In the genomic region with DNA sequence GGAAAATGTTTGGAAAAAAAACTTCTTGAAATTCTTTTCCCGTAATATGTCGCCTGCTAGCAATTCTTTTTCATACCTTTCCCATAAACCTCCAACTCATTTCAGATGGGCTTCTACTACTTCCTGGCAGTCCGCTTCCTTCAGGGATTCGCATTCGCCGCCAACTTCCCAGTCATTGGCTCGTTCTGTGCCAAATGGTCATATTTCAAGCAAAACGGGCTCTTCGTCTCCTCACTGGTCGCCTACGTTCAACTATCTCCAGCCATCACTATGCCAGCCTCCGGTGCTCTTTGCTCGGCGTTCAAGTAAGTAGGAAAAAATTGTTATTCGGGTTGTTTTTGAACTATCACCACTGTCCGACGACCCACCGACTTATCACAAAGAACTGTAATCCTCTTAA, we compare ENCODE assay signal across 3 worm cellular contexts.
TF ChIP-seq lines count a peak whose summit lies in the region.

No protein-coding gene starts in this region.

TF ChIP-seq in whole organism, L3 larva, 47 proteins besides CTCF, POLR2A, EP300 and RAD21:
- TF ChIP-seq ZK546.5 (tag; optimal IDR thresholded peaks at IDR 0.05; lab: Kevin White, UChicago): no peak
- TF ChIP-seq sea-2 (GFP tag; optimal IDR thresholded peaks at IDR 0.05; lab: Kevin White, UChicago): no peak
- no peak for TF ChIP-seq pha-4 (tag; optimal IDR thresholded peaks at IDR 0.05; lab: Kevin White, UChicago)
- no peak for TF ChIP-seq ceh-9 (tag; optimal IDR thresholded peaks at IDR 0.05; lab: Kevin White, UChicago)
- TF ChIP-seq pqm-1 (tag; optimal IDR thresholded peaks at IDR 0.05; lab: Kevin White, UChicago): no peak
- no peak for TF ChIP-seq R02D3.7 (tag; optimal IDR thresholded peaks at IDR 0.05; lab: Kevin White, UChicago)
- TF ChIP-seq lsy-12 (tag; optimal IDR thresholded peaks at IDR 0.05; lab: Kevin White, UChicago): no peak
- TF ChIP-seq ama-1 (optimal IDR thresholded peaks at IDR 0.05; lab: Kevin White, UChicago): peak; percentile 93
- no peak for TF ChIP-seq elt-3 (tag; optimal IDR thresholded peaks at IDR 0.05; lab: Kevin White, UChicago)
- TF ChIP-seq nhr-67 (tag; optimal IDR thresholded peaks at IDR 0.05; lab: Kevin White, UChicago): no peak
- TF ChIP-seq fkh-10 (GFP tag; optimal IDR thresholded peaks at IDR 0.05; lab: Kevin White, UChicago): no peak
- TF ChIP-seq nhr-43 (tag; optimal IDR thresholded peaks at IDR 0.05; lab: Kevin White, UChicago; ENCODE audit: poor library complexity, severe bottlenecking): peak; percentile 5
- TF ChIP-seq ztf-11 (tag; optimal IDR thresholded peaks at IDR 0.05; lab: Kevin White, UChicago): no peak
- no peak for TF ChIP-seq snpc-4 (tag; optimal IDR thresholded peaks at IDR 0.05; lab: Kevin White, UChicago)
- no peak for TF ChIP-seq nhr-12 (tag; optimal IDR thresholded peaks at IDR 0.05; lab: Kevin White, UChicago)

TF ChIP-seq in whole organism, L4 larva, 104 proteins besides CTCF, POLR2A, EP300 and RAD21:
- TF ChIP-seq zip-11 (GFP tag; IDR thresholded peaks at IDR 0.05; lab: Robert Waterston, UW) (no peak), mes-2 (tag; optimal IDR thresholded peaks at IDR 0.05; lab: Kevin White, UChicago; ENCODE audit: poor library complexity, severe bottlenecking) (no peak), dve-1 (tag; optimal IDR thresholded peaks at IDR 0.05; lab: Kevin White, UChicago; ENCODE audit: insufficient read depth) (no peak), nhr-10 (tag; optimal IDR thresholded peaks at IDR 0.05; lab: Kevin White, UChicago) (no peak), aha-1 (tag; lab: Kevin White, UChicago) (peak; percentile 27), F10B5.3 (tag; optimal IDR thresholded peaks at IDR 0.05; lab: Kevin White, UChicago) (no peak)

TF ChIP-seq in whole organism, young adult, 124 proteins besides CTCF, POLR2A, EP300 and RAD21:
- no peak for TF ChIP-seq hlh-26 (GFP tag; conservative IDR thresholded peaks at IDR 0.05; lab: Robert Waterston, UW)
- TF ChIP-seq Y53G8AR.9 (GFP tag; conservative IDR thresholded peaks at IDR 0.05; lab: Robert Waterston, UW): 0 out of 2 replicates have a peak, but pooled peaks have one; percentile 20
